Fruit fly (Drosophila melanogaster): ENCODE results near the gene Jon25Biii.

The Jon25Biii gene

DNA sequence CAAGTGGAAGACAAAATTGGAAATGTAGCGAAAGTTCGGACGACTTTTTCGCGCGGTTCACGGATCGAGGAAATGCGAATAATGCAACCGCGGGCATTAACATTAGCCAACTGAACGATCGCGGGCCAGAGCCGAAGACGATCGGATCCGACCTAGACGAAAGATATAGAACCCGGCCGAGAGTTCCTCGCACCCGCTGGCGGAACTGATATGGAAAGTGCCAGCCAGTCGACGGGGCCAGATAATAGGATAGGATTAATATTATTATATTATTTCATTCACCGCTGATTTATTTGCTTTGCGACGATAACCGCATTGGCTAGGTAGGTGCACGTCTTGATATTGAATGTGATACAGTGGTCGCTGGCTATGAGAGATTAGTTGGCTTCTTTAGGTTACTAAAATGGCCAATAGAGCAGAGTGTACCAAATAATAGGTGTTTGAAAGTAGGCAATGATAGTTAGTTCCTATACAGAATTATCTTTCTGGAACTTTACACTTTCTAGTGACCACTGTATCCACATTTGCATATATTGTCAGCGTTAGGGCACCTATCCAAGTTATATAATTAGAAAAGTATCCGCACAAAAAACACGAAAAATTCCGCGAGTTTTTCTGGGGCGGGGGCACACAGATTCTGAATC lies 48.9 kb upstream of the Jon25Biii start (continued):
- TF ChIP-seq CG6163 (GFP tag; IDR thresholded peaks at IDR 0.05) (peak; percentile 91), fd59A (GFP tag; optimal IDR thresholded peaks at IDR 0.05) (peak; percentile 57), topi (GFP tag; optimal IDR thresholded peaks at IDR 0.05) (peak; percentile 73), Gug (GFP tag; IDR thresholded peaks at IDR 0.05) (peak; percentile 77), CG11762 (GFP tag; optimal IDR thresholded peaks at IDR 0.05; ENCODE audit: insufficient read depth) (peak; percentile 52), Eip93F (GFP tag; optimal IDR thresholded peaks at IDR 0.05) (no peak), CG6808 (GFP tag; optimal IDR thresholded peaks at IDR 0.05) (peak; percentile 45), fkh (GFP tag; optimal IDR thresholded peaks at IDR 0.05) (peak; percentile 15), CG1621 (tag; optimal IDR thresholded peaks at IDR 0.05) (no peak), Smox (GFP tag; optimal IDR thresholded peaks at IDR 0.05) (peak; percentile 57), CG32006 (GFP tag; optimal IDR thresholded peaks at IDR 0.05) (peak; percentile 78), CG8119 (GFP tag; IDR thresholded peaks at IDR 0.05) (peak; percentile 75)

DNA sequence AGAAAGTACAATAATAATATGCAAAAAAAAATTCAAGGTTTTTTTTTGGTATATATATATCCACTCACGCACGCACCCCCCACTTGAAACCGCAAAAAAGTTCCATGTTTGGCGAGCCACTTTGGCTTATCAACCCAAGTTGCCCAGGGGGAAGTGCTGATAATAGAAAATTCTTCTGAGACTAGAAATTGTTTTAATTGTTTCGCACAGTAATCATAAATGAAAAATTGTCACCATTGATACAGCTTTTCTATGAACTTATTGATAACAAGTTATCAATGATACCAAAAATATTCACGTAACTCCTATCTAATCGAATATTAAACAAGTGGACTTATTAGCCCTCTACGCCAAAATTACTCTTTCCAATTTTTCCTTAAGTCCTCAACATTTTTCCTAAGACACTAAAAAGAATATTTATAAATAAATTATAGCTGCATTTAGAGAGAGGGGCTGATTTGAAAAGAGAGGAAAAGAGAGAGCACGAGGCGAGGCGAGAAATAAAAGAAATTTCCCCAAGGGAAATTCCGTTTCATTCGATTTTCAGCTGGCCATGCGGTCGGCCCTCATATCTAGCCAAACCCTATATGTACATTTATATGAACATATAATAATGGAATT lies 48.1 kb upstream of the Jon25Biii start:
- TF ChIP-seq Hr4 (GFP tag; optimal IDR thresholded peaks at IDR 0.05), result no peak
- TF ChIP-seq Sox15 (GFP tag; optimal IDR thresholded peaks at IDR 0.05), result no peak
- TF ChIP-seq CG11902 (GFP tag; optimal IDR thresholded peaks at IDR 0.05), result no peak
- TF ChIP-seq Eip78C (GFP tag), result peak; percentile 19

DNA sequence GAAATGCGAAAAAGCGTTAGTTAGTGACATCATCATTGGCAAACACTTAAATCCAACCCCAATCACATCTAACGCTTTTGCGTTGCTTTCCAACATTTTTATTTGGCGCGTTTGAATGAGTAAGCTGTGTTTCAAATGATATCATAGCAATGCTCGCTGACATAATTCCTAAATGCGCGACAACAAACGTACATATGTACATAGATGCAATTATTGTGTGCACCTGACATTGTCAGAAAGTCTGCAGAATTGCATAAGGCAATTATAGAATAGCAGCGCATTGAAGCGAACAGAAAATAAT lies 47.6 kb upstream of the Jon25Biii start:
- TF ChIP-seq salr (GFP tag; optimal IDR thresholded peaks at IDR 0.05) (no peak), CG7368 (GFP tag; optimal IDR thresholded peaks at IDR 0.05) (no peak), Hr39 (GFP tag; optimal IDR thresholded peaks at IDR 0.05) (no peak), Eip78C (GFP tag) (no peak), acj6 (GFP tag; optimal IDR thresholded peaks at IDR 0.05) (no peak), Eip75B (GFP tag; optimal IDR thresholded peaks at IDR 0.05) (no peak), CG6854 (GFP tag; optimal IDR thresholded peaks at IDR 0.05) (no peak), esn (GFP tag; optimal IDR thresholded peaks at IDR 0.05) (no peak), CG3919 (GFP tag; optimal IDR thresholded peaks at IDR 0.05) (no peak), Eip93F (GFP tag; optimal IDR thresholded peaks at IDR 0.05) (no peak)

DNA sequence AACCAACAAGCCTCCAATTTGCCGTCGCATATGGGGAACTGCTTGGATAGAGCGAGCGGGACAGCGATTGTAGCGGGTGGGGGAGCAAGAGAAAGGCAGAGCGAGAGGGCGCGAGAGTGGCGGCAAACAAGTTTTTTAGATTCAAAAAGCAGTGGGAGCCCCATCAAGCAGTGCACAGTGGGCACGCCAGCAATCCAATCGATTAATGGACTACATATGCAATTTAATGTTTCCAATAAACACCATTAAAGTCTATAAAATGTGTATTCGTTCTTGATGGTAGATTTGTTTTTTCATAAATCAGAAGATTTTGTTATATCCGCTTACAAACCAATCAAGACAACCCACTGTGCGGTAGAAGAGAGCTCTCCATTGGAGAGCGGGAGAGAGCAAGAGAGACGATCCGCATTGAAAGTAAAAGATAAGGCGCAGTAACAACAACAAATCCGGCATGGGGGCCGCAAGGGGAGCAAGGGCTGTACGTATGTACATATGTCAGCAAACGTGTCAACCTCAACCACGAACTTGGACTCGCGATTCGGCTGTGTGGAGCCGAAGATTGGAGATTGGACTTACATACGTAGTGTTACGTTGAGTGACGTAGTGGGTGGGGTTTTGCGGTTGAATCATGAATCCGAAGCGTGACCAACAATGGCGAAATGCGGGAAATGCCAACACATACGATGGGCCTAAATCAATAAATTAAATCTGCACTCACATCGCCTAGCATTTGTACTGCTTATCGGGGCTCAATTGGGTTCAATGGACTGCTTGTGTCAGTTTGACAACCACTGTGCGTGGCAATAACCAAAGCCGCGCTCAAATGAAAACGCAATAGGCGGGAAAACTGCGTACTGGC lies 47.1 kb upstream of the Jon25Biii start:
- TF ChIP-seq Gug (GFP tag; IDR thresholded peaks at IDR 0.05) (peak; percentile 99), CG4318 (GFP tag; optimal IDR thresholded peaks at IDR 0.05) (peak; percentile 99), achi (GFP tag; optimal IDR thresholded peaks at IDR 0.05) (peak; percentile 98), Met (GFP tag; optimal IDR thresholded peaks at IDR 0.05) (peak; percentile 99), Eip93F (GFP tag; optimal IDR thresholded peaks at IDR 0.05) (peak; percentile 95), acj6 (GFP tag; optimal IDR thresholded peaks at IDR 0.05) (peak; percentile 99), CG31627 (GFP tag; optimal IDR thresholded peaks at IDR 0.05) (peak; percentile 99), fkh (GFP tag; optimal IDR thresholded peaks at IDR 0.05) (peak; percentile 90), CG7368 (GFP tag; optimal IDR thresholded peaks at IDR 0.05) (peak; percentile 99), Smox (GFP tag; optimal IDR thresholded peaks at IDR 0.05) (peak; percentile 99), Blimp-1 (GFP tag; optimal IDR thresholded peaks at IDR 0.05) (peak; percentile 97), CG8119 (GFP tag; IDR thresholded peaks at IDR 0.05) (peak; percentile 99), CG11294 (GFP tag; IDR thresholded peaks at IDR 0.05) (peak; percentile 99; the same call in 1 of the 2 replicates), ss (GFP tag; optimal IDR thresholded peaks at IDR 0.05) (peak; percentile 95 to 98), CG8632 (GFP tag; optimal IDR thresholded peaks at IDR 0.05) (peak; percentile 99), CG6808 (GFP tag; optimal IDR thresholded peaks at IDR 0.05) (peak; percentile 98), Hr39 (GFP tag; optimal IDR thresholded peaks at IDR 0.05) (peak; percentile 99), salr (GFP tag; optimal IDR thresholded peaks at IDR 0.05) (peak; percentile 98 to 99), Hr4 (GFP tag; optimal IDR thresholded peaks at IDR 0.05) (peak; percentile 100), fd85E (GFP tag; optimal IDR thresholded peaks at IDR 0.05) (peak; percentile 98), Hr38 (GFP tag; optimal IDR thresholded peaks at IDR 0.05) (peak; percentile 90), svp (GFP tag) (peak; percentile 100), dac (GFP tag; optimal IDR thresholded peaks at IDR 0.05) (peak; percentile 99), fd59A (GFP tag; optimal IDR thresholded peaks at IDR 0.05) (peak; percentile 98), CG10669 (GFP tag; optimal IDR thresholded peaks at IDR 0.05) (peak; percentile 99), CG6792 (GFP tag; optimal IDR thresholded peaks at IDR 0.05) (peak; percentile 99), lz (GFP tag; optimal IDR thresholded peaks at IDR 0.05) (peak; percentile 99), esn (GFP tag; optimal IDR thresholded peaks at IDR 0.05) (peak; percentile 99), net (GFP tag; optimal IDR thresholded peaks at IDR 0.05) (peak; percentile 99), CG6163 (GFP tag; IDR thresholded peaks at IDR 0.05) (peak; percentile 100)

All from whole organism, prepupa.